Fruit fly (Drosophila melanogaster) S2 (cell line): ENCODE results near the gene CG6254.

Source experiments
- CG8478 ChIP-seq: fragments of >200 bp; optimal IDR thresholded peaks from 2 replicates; lab custom pipeline; 2018
- CTCF ChIP-seq, 2 experiments: fragments of >200 bp; optimal IDR thresholded peaks; 2 replicates each; lab custom pipeline; 2018

dm6 chr3R:10138900-10139299 is 22.2 kb downstream of the CG6254 start:
- TF ChIP-seq CG8478 (no peak), CTCF (optimal IDR thresholded peaks at IDR 0.05; lab: Kevin White, UChicago) (no peak)
